Worm (Caenorhabditis elegans): ENCODE results near the gene madf-9.

DNA sequence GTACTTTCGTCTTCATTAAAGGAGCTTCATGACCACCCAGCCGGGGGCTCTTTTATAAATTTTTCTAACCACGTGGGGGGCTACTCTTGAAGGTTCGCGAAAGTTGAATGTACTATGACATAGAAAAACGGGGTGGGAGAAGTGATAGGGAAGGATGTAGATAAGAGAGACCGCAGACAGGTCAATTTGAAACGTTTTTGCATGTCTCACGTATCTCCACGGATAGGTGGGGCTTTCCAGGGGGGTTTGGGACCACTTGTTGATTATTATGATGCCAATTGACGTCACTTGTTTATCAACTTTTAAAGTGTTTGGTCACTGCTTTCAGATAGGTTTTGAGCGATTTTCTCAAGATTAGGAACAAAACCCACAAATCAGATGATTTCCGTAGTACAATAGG is 10.7 kb downstream of the madf-9 start:
- TF ChIP-seq ama-1 (optimal IDR thresholded peaks at IDR 0.05) (no peak), F13C5.2 (tag; optimal IDR thresholded peaks at IDR 0.05) (no peak)

Data from whole organism, early embryonic.